Worm (Caenorhabditis elegans) whole organism, midembryonic: ENCODE measurements around the gene F36G9.3.
"Not testable (repeated sequence)": the region's sequence is repeated elsewhere in the genome, so short reads cannot be mapped to it uniquely, and the experiment has no call there.

Source experiments
- T22C8.4 ChIP-seq: fragments of 200-800 bp; sonication (Bioruptor generic); IDR thresholded peaks from 2 replicates; pipeline ENCODE4 v1.3.6; 2022; ENCODE audit warnings: missing genetic modification characterization, missing compliant biosample characterization
- cog-1 ChIP-seq: sonication (generic microtip); optimal IDR thresholded peaks from 2 replicates; lab custom pipeline; 2016; ENCODE audit warnings: missing genetic modification characterization, missing compliant biosample characterization
- tab-1 ChIP-seq: fragments of 200-800 bp; sonication (Bioruptor generic); IDR thresholded peaks from 2 replicates; pipeline ENCODE4 v1.3.6; 2022; ENCODE audit warnings: missing genetic modification characterization, missing compliant biosample characterization

DNA sequence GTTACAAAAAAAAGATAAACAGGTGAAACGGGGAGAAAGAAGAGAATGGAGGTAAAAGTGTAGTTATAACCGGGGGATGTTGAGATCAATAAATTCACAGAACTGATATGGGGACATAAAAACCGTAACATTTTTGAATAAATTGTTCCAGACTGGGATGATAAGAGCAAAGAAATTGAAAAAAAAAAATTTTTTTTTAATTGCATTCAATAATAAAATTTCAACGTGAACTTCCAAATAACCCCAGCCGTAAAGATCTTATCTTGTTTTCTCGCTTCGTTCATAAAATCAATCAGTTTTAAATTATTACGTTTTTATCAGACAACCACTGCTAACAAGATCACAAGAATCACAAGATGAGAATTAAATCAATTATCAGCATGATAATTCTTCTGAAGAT is 34.7 kb downstream of the F36G9.3 start, which contains the start of gene C06C6.7:
- TF ChIP-seq T22C8.4; cog-1 (tag; lab: Kevin White, UChicago); tab-1 (GFP tag; lab: Robert Waterston, UW): not testable (repeated sequence)
